Worm (Caenorhabditis elegans): ENCODE measurements around the gene srd-55.

DNA sequence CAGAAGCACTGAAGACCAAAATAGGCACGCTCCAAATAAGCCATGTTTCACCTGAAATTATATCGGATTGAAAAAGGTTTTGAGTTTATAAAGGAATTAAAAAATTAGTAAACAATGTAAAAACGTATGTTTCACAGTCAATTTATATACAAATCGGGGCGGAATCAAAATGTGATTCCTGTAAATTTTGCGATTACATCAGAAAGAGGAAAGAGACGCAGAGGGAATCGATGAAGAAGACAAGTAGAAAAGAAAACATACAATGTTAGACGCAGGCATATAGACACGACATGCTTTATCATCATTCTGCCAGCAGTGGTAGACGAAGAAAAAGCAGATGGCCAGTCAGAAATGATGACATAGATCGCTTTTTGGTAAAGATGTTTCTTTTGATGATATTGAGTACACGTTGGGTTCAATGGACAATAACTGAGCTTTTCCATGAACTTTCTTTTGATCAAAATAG is 44.3 kb upstream of the srd-55 start, which contains the start of gene msra-1:
- TF ChIP-seq nhr-11 (tag; optimal IDR thresholded peaks at IDR 0.05) (no peak), dpl-1 (GFP tag; optimal IDR thresholded peaks at IDR 0.05) (peak in 2 of 3 experiments; percentile 3 to 10), elt-2 (tag; optimal IDR thresholded peaks at IDR 0.05) (peak; percentile 38), tbx-2 (tag; optimal IDR thresholded peaks at IDR 0.05) (no peak), ama-1 (optimal IDR thresholded peaks at IDR 0.05) (no peak), ceh-63 (GFP tag; optimal IDR thresholded peaks at IDR 0.05) (no peak), zag-1 (tag; optimal IDR thresholded peaks at IDR 0.05) (no peak)
